Worm (Caenorhabditis elegans) whole organism, dauer: ENCODE results near the gene math-24.
"Not testable (repeated sequence)": the region's sequence is repeated elsewhere in the genome, so short reads cannot be mapped to it uniquely, and the experiment has no call there.

Experiments used
- unc-62 ChIP-seq: sonication (generic microtip); optimal IDR thresholded peaks from 2 replicates; lab custom pipeline; 2017; ENCODE audit warnings: missing biosample characterization, missing genetic modification reagents, missing genetic modification characterization

math-24 gene

ce11 chrII:1899934-1900333, at the start of gene math-24:
Gene math-24 (plus strand): TSS chrII:1900234.
- no peak for TF ChIP-seq unc-62 (GFP tag; lab: Kevin White, UChicago)

- TF ChIP-seq unc-62 (GFP tag; lab: Kevin White, UChicago), result no peak
Measured at ce11 chrII:1850299-1850698, 49.7 kb upstream of the math-24 start, which contains the start of gene fbxb-96. Gene fbxb-96 (minus strand): TSS chrII:1850399.

DNA sequence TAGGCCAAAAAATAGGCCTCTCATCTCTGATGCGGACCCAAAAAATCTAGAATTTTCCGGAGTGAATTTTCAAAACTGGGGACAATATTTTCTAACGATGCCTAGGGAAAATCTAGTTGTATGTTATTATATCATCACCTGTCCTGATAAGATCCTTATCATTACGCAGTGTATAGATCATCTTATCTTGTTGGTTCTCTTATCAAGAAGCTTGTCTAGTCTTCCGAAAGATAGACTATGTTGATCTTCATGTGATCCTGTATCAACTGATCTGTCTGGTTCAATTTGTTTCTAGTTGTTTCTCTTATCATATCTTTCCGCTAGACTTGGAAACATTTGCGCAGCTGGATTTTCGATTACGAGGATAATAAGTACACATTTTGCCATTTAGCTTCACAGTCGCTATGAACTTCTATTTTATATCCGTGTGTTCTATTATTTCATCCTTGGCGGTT, 49.2 kb upstream of the math-24 start, which contains the start of gene C52E2.3:
TSS of gene C52E2.3 (plus strand) at position 405 of the 455 bp plus-strand sequence.
- TF ChIP-seq unc-62 (GFP tag; lab: Kevin White, UChicago), result no peak

- no peak for TF ChIP-seq unc-62 (GFP tag; lab: Kevin White, UChicago)
Measured at ce11 chrII:1851716-1852115, 48.3 kb upstream of the math-24 start.

- no peak for TF ChIP-seq unc-62 (GFP tag; lab: Kevin White, UChicago)
Measured at ce11 chrII:1852503-1852902, 47.5 kb upstream of the math-24 start, which contains the start of gene C52E2.2. Gene C52E2.2 (plus strand): TSS chrII:1852803.

ce11 chrII:1854094-1854493, 45.9 kb upstream of the math-24 start, which contains the start of gene fbxb-95:
Gene fbxb-95 (plus strand): TSS chrII:1854394.
- not testable (repeated sequence) for TF ChIP-seq unc-62 (GFP tag; lab: Kevin White, UChicago)

DNA sequence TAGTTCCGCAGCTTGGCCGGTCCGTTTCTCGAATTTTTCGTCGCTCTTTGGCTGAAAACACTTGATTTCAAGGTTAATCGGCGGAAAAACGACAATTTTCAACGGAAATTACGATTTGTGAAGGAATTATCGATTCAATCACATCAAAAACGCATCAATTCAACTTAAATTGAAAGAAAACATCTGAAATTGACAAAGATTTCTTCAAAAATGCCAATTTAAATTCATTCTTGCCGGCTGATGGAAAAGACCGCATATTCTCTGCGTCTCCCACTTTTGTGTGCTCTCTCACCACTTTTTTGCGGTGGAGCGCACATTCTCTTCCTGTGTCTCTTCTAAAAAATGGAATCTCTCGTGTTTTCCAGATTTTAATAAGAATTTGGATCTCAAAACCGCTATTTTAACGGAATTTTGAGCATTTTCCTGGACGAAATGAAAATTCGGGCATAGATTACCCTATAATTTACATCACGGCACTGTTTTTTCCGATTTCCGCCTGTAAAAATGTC, 38.7 kb upstream of the math-24 start, which contains the start of gene C16C4.18:
TSS of gene C16C4.18 (minus strand) at position 51 of the 509 bp plus-strand sequence.
- TF ChIP-seq unc-62 (GFP tag; lab: Kevin White, UChicago), result not testable (repeated sequence)

DNA sequence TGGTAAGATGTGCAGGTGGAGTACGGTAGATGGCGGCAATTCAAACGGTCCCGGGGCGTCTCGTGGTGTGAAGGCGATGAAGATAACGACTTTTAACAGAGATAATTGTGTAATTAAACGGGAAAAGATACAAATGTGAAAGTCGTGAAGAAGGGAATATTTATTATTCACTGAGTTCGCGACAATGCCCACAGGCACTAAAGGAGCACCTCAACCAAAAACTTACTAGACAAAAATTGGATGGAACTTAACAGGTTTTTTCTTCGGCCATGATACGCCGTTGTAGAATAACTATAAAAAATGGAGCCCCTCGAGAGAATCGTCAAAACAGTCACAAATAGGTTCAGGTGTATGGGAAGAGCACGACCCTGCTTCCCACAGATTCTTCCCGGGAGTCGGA, 37.7 kb upstream of the math-24 start, which contains the start of gene fbxb-98:
TSS of gene fbxb-98 (plus strand) at position 301 of the 400 bp plus-strand sequence.
- not testable (repeated sequence) for TF ChIP-seq unc-62 (GFP tag; lab: Kevin White, UChicago)

DNA sequence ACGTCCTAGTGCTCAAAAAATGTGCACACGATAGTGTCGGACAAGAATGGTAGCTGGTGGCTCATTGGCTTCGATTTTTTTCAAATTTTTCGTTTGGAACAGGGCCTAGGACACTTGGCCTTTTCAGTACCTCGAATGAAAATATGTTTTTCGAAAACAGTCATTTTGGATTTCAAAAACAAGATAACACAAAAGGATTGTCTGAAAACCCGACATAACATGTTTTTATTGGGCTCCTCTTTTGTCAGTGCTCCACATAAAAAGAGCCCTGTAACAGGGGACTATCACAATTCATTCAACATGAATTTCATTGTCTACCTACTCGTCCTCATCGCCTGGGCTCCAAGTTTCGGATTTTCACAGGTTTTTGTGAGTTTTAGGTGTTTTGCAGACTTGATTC, 35.8 kb upstream of the math-24 start, which contains the start of gene C16C4.17:
TSS of gene C16C4.17 (plus strand) at position 301 of the 400 bp plus-strand sequence.
- TF ChIP-seq unc-62 (GFP tag; lab: Kevin White, UChicago), result no peak

DNA sequence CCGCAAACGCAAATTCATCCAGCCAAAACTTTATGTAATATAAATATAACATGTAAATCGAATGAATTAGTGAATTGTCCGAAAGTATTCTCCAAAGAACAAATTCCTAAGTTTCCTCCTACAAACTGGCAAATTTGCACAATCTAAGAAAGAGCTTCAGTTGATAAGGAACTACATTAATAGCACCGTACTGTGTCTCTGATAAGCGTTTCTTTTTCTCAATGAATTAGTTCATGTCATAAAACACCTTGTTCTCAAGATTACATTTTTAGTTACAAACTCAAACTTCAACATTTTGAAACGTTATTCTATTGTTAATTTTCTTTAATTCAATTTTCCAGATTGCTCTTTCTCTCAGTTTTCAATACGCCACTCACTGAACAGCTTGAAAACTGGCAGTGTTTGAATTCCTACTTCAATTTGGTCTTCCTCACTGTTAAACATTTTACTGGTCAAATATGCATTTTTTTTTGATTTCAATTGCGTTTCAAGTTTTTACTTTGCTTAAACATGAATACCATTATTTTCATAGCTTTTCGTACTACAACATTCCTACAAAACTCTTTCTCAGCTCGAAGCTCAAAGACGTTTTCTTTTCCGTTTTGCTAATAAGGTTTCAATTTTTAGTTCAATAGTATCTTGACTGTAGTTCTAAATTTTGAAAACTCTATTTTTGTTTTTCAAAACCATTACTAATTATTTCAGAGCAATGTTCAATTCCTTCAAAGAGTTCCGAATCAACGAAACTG, 34.2 kb upstream of the math-24 start, which contains the start of gene math-15:
TSS of gene math-15 (plus strand) at position 699 of the 749 bp plus-strand sequence.
- TF ChIP-seq unc-62 (GFP tag; lab: Kevin White, UChicago), result no peak

- no peak for TF ChIP-seq unc-62 (GFP tag; lab: Kevin White, UChicago)
Measured at ce11 chrII:1869120-1869519, 30.9 kb upstream of the math-24 start, which contains the start of gene math-14. Gene math-14 (plus strand): TSS chrII:1869420.

DNA sequence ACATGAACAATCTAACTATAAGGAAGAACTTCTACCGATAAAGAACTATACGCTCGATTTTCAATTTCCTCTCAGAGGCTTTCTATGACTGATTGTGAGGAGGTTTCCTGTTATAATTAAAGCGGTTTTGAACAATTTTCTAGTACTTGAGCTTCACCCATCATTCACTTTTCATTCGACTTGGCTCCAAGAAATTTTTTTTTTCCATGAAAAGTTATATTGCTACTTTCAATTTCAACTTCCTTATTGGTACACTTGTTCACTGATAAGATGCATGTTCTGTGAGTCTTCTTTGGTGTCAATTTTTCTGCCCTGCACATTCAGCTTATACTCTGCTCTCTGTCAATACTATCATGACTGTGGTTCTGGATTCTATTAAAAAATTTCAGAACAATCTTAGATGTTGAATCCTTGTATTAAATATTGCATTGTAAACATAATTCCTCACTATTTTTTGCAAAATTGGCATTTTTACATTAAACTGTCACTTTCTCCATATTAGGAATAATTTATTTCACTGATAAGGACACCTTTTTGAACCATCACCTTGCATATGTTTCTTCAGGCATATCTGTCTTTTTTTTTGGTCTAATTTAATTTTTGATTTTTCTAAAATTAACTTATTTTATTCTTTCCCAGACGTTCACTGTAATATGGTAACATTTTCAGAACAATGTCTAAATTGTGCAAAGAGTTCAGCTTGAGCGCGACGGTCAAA, 29.0 kb upstream of the math-24 start, which contains the start of gene math-10:
TSS of gene math-10 (plus strand) at position 668 of the 718 bp plus-strand sequence.
- no peak for TF ChIP-seq unc-62 (GFP tag; lab: Kevin White, UChicago)

ce11 chrII:1875658-1876057, 24.4 kb upstream of the math-24 start, which contains the start of gene math-13:
Gene math-13 (plus strand): TSS chrII:1875958.
- no peak for TF ChIP-seq unc-62 (GFP tag; lab: Kevin White, UChicago)

ce11 chrII:1878663-1879062, 21.4 kb upstream of the math-24 start, which contains the start of gene math-16:
Gene math-16 (minus strand): TSS chrII:1878763.
- no peak for TF ChIP-seq unc-62 (GFP tag; lab: Kevin White, UChicago)

DNA sequence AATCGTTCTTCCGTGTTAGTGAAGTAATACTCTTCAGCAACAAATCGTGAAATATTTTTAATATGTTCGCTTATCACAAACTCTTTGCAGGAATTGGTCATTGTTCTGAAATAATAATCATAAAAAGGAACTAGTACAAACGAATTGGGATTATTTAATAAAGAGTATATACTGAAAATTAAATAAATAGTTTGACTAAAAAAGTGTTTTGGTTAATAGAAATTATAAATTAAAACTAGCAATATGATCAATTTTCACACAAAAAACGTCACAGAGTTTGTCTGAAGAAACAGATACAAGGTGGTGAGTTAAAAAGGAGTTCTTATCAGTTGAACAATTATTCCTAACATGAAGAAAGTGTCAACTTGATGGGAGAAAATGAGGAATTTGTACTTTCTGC, 17.3 kb upstream of the math-24 start, which contains the start of gene math-5:
TSS of gene math-5 (minus strand) at position 101 of the 400 bp plus-strand sequence.
- TF ChIP-seq unc-62 (GFP tag; lab: Kevin White, UChicago), result no peak
